Fruit fly (Drosophila melanogaster) whole organism, embryonic: ENCODE measurements around the gene CG3902.
A peak's percentile ranks its signal among the peaks of the same experiment; 100 is the strongest.

Experiments used
- Ada2b ChIP-seq: fragments of 200-800 bp; sonication (Bioruptor generic); IDR thresholded peaks from 2 replicates; pipeline ENCODE4 v1.3.6; 2022; ENCODE audit warnings: missing biosample characterization, missing genetic modification characterization
- Bgb ChIP-seq: fragments of 200-800 bp; sonication (Bioruptor generic); IDR thresholded peaks from 2 replicates; pipeline ENCODE4 v1.3.6; 2022; ENCODE audit warnings: missing biosample characterization, missing genetic modification characterization; ENCODE audit not compliant: partially characterized antibody
- CG10147 ChIP-seq: fragments of 200-800 bp; sonication (Bioruptor generic); optimal IDR thresholded peaks from 2 replicates; lab custom pipeline; 2019; ENCODE audit warnings: missing biosample characterization, mild to moderate bottlenecking, missing genetic modification characterization, moderate library complexity
- CG10209 ChIP-seq: fragments of 200-800 bp; sonication (Bioruptor generic); optimal IDR thresholded peaks from 3 replicates; lab custom pipeline; 2017; ENCODE audit warnings: missing biosample characterization, mild to moderate bottlenecking, missing genetic modification characterization, missing genetic modification reagents
- CG10431 ChIP-seq: fragments of 200-800 bp; sonication (Bioruptor generic); optimal IDR thresholded peaks from 3 replicates; lab custom pipeline; 2018; ENCODE audit warnings: missing biosample characterization, mild to moderate bottlenecking, missing genetic modification characterization
- CG11247 ChIP-seq: fragments of 200-800 bp; sonication (Bioruptor generic); IDR thresholded peaks from 2 replicates; pipeline ENCODE4 v1.3.6; 2022; ENCODE audit warnings: missing biosample characterization, missing genetic modification characterization
- CG12391 ChIP-seq: fragments of 200-800 bp; sonication (Bioruptor generic); optimal IDR thresholded peaks from 3 replicates; lab custom pipeline; 2018; ENCODE audit warnings: missing biosample characterization, mild to moderate bottlenecking, missing genetic modification characterization, moderate library complexity
- CG12659 ChIP-seq: fragments of 200-800 bp; sonication (Bioruptor generic); optimal IDR thresholded peaks from 3 replicates; lab custom pipeline; 2017; ENCODE audit warnings: mild to moderate bottlenecking, missing biosample characterization, missing genetic modification reagents, missing genetic modification characterization
- CG1602 ChIP-seq: fragments of 200-800 bp; sonication (Bioruptor generic); optimal IDR thresholded peaks from 3 replicates; lab custom pipeline; 2016; ENCODE audit warnings: missing biosample characterization, missing genetic modification characterization
- CG1647 ChIP-seq: fragments of 200-800 bp; sonication (Bioruptor generic); optimal IDR thresholded peaks from 3 replicates; lab custom pipeline; 2016; ENCODE audit warnings: missing biosample characterization, missing genetic modification characterization
- CG17328 ChIP-seq: fragments of 200-800 bp; sonication (Bioruptor generic); IDR thresholded peaks from 2 replicates; pipeline ENCODE4 v1.3.6; 2022; ENCODE audit warnings: missing biosample characterization, missing genetic modification characterization
- CG17612 ChIP-seq: fragments of 200-800 bp; sonication (Bioruptor generic); IDR thresholded peaks from 2 replicates; pipeline ENCODE4 v1.3.6; 2022; ENCODE audit warnings: missing biosample characterization, missing genetic modification characterization
- CG17912 ChIP-seq: fragments of 200-800 bp; sonication (Bioruptor generic); optimal IDR thresholded peaks from 2 replicates; lab custom pipeline; 2018; ENCODE audit warnings: missing biosample characterization, mild to moderate bottlenecking, missing genetic modification characterization
- CG2199 ChIP-seq: fragments of 200-800 bp; sonication (Bioruptor generic); IDR thresholded peaks from 3 replicates; pipeline ENCODE4 v1.3.6; 2022; ENCODE audit warnings: missing biosample characterization, missing genetic modification characterization
- CG2202 ChIP-seq: fragments of 200-800 bp; sonication (Bioruptor generic); optimal IDR thresholded peaks from 2 replicates; lab custom pipeline; 2018; ENCODE audit warnings: missing biosample characterization, mild to moderate bottlenecking, missing genetic modification characterization
- CG3838 ChIP-seq: fragments of 200-800 bp; sonication (Bioruptor generic); optimal IDR thresholded peaks from 3 replicates; lab custom pipeline; 2016; ENCODE audit warnings: missing biosample characterization, missing genetic modification characterization
- CG4617 ChIP-seq: fragments of 200-800 bp; sonication (Bioruptor generic); optimal IDR thresholded peaks from 3 replicates; lab custom pipeline; 2016; ENCODE audit warnings: missing biosample characterization, missing genetic modification characterization, borderline replicate concordance
- CG5245 ChIP-seq: fragments of 200-800 bp; sonication (Bioruptor generic); optimal IDR thresholded peaks from 3 replicates; lab custom pipeline; 2016; ENCODE audit warnings: missing biosample characterization, missing genetic modification characterization
- CG6654 ChIP-seq: fragments of 200-800 bp; sonication (Bioruptor generic); optimal IDR thresholded peaks from 2 replicates; lab custom pipeline; 2017; ENCODE audit warnings: missing biosample characterization, mild to moderate bottlenecking, missing genetic modification characterization
- CG7271 ChIP-seq: fragments of 200-800 bp; sonication (Bioruptor generic); optimal IDR thresholded peaks from 2 replicates; lab custom pipeline; 2018; ENCODE audit warnings: missing biosample characterization, mild to moderate bottlenecking, missing genetic modification characterization, moderate library complexity
- CG7372 ChIP-seq: fragments of 200-800 bp; sonication (Bioruptor generic); IDR thresholded peaks from 2 replicates; pipeline ENCODE4 v1.3.6; 2022; ENCODE audit warnings: missing biosample characterization, missing genetic modification characterization
- CG7786 ChIP-seq: fragments of 200-800 bp; sonication (Bioruptor generic); optimal IDR thresholded peaks from 2 replicates; lab custom pipeline; 2016; ENCODE audit warnings: missing biosample characterization, missing genetic modification characterization
- CG7987 ChIP-seq: fragments of 200-800 bp; sonication (Bioruptor generic); optimal IDR thresholded peaks from 2 replicates; lab custom pipeline; 2018; ENCODE audit warnings: missing biosample characterization, mild to moderate bottlenecking, missing genetic modification characterization, moderate library complexity
- CG8089 ChIP-seq: fragments of 200-800 bp; sonication (Bioruptor generic); optimal IDR thresholded peaks from 3 replicates; lab custom pipeline; 2016; ENCODE audit warnings: missing biosample characterization, missing genetic modification characterization
- CG9817 ChIP-seq: fragments of 200-800 bp; sonication (Bioruptor generic); optimal IDR thresholded peaks from 2 replicates; lab custom pipeline; 2018; ENCODE audit warnings: missing biosample characterization, mild to moderate bottlenecking, missing genetic modification characterization, moderate library complexity
- CrebB ChIP-seq: fragments of 200-800 bp; sonication (Bioruptor generic); optimal IDR thresholded peaks from 3 replicates; lab custom pipeline; 2018; ENCODE audit warnings: missing biosample characterization, mild to moderate bottlenecking, missing genetic modification characterization
- Fer1 ChIP-seq: fragments of 200-800 bp; sonication (Bioruptor generic); optimal IDR thresholded peaks from 2 replicates; lab custom pipeline; 2017; ENCODE audit warnings: missing biosample characterization, mild to moderate bottlenecking, missing genetic modification characterization
- HLH3B ChIP-seq: fragments of 200-800 bp; sonication (Bioruptor generic); IDR thresholded peaks from 2 replicates; pipeline ENCODE4 v1.3.6; 2022; ENCODE audit warnings: missing biosample characterization, missing genetic modification characterization
- Hr3 ChIP-seq: fragments of 200-800 bp; sonication (Bioruptor generic); optimal IDR thresholded peaks from 3 replicates; lab custom pipeline; 2016; ENCODE audit warnings: missing biosample characterization, missing genetic modification characterization
- Med ChIP-seq: fragments of 200-800 bp; sonication (Bioruptor generic); peaks from one replicate; lab custom pipeline; 2016; ENCODE audit warnings: missing biosample characterization, missing genetic modification characterization, mild to moderate bottlenecking, inconsistent platforms, moderate library complexity
- NC2β ChIP-seq: fragments of 200-800 bp; sonication (Bioruptor generic); optimal IDR thresholded peaks from 2 replicates; lab custom pipeline; 2016; ENCODE audit warnings: missing biosample characterization, missing genetic modification characterization
- Oli ChIP-seq: fragments of 200-800 bp; sonication (Bioruptor generic); optimal IDR thresholded peaks from 2 replicates; lab custom pipeline; 2018; ENCODE audit warnings: missing biosample characterization, mild to moderate bottlenecking, missing genetic modification characterization, moderate library complexity
- Sox100B ChIP-seq: fragments of 200-800 bp; sonication (Bioruptor generic); optimal IDR thresholded peaks from 3 replicates; lab custom pipeline; 2018; ENCODE audit warnings: missing biosample characterization, mild to moderate bottlenecking, missing genetic modification characterization
- Tbp ChIP-seq: fragments of >200 bp; optimal IDR thresholded peaks from 2 replicates; lab custom pipeline; 2018; ENCODE audit warnings: missing biosample characterization, missing genetic modification characterization
- YL-1 ChIP-seq: fragments of 200-800 bp; sonication (Bioruptor generic); optimal IDR thresholded peaks from 3 replicates; lab custom pipeline; 2017; ENCODE audit warnings: missing biosample characterization, mild to moderate bottlenecking, missing genetic modification characterization
- ap ChIP-seq: fragments of 200-800 bp; sonication (Bioruptor generic); IDR thresholded peaks from 2 replicates; pipeline ENCODE4 v1.3.6; 2022; ENCODE audit warnings: missing biosample characterization, missing genetic modification characterization
- ara ChIP-seq: fragments of 200-800 bp; sonication (Bioruptor generic); IDR thresholded peaks from 2 replicates; pipeline ENCODE4 v1.3.6; 2022; ENCODE audit warnings: missing biosample characterization, missing genetic modification characterization
- dmrt11E ChIP-seq: fragments of 200-800 bp; sonication (Bioruptor generic); optimal IDR thresholded peaks from 3 replicates; lab custom pipeline; 2018; ENCODE audit warnings: missing biosample characterization, mild to moderate bottlenecking, missing genetic modification characterization, moderate library complexity
- exex ChIP-seq: fragments of 200-800 bp; sonication (Bioruptor generic); optimal IDR thresholded peaks from 4 replicates; lab custom pipeline; 2018; ENCODE audit warnings: missing biosample characterization, mild to moderate bottlenecking, missing genetic modification characterization, moderate library complexity
- fd96Cb ChIP-seq: fragments of 200-800 bp; sonication (Bioruptor generic); optimal IDR thresholded peaks from 2 replicates; lab custom pipeline; 2018; ENCODE audit warnings: missing biosample characterization, mild to moderate bottlenecking, missing genetic modification characterization, moderate library complexity
- gem ChIP-seq: fragments of 200-800 bp; sonication (Bioruptor generic); optimal IDR thresholded peaks from 2 replicates; lab custom pipeline; 2019; ENCODE audit warnings: missing biosample characterization, mild to moderate bottlenecking, missing genetic modification characterization, moderate library complexity
- insv ChIP-seq, 2 experiments: fragments of 200-800 bp; sonication (Bioruptor generic); optimal IDR thresholded peaks; 3 replicates each; lab custom pipeline; 2016 to 2018; ENCODE audit warnings: missing biosample characterization in 2 of 2, missing genetic modification characterization in 2 of 2
- ken ChIP-seq: fragments of 200-800 bp; sonication (Bioruptor generic); IDR thresholded peaks from 3 replicates; pipeline ENCODE4 v1.3.6; 2022; ENCODE audit warnings: missing biosample characterization, missing genetic modification characterization
- kni ChIP-seq: fragments of 200-800 bp; sonication (Bioruptor generic); optimal IDR thresholded peaks from 3 replicates; lab custom pipeline; 2017; ENCODE audit warnings: mild to moderate bottlenecking, missing biosample characterization, missing genetic modification reagents, missing genetic modification characterization
- lbe ChIP-seq: fragments of 200-800 bp; sonication (Bioruptor generic); optimal IDR thresholded peaks from 2 replicates; lab custom pipeline; 2016; ENCODE audit warnings: missing biosample characterization, mild to moderate bottlenecking, missing genetic modification characterization
- otp ChIP-seq: fragments of 200-800 bp; sonication (Bioruptor generic); IDR thresholded peaks from 3 replicates; pipeline ENCODE4, ENCODE4 v1.3.6; 2022; ENCODE audit warnings: missing biosample characterization, missing genetic modification characterization
- phol ChIP-seq: fragments of 200-800 bp; sonication (Bioruptor generic); optimal IDR thresholded peaks from 3 replicates; lab custom pipeline; 2018; ENCODE audit warnings: missing biosample characterization, mild to moderate bottlenecking, missing genetic modification characterization, moderate library complexity
- scrt ChIP-seq: fragments of 200-800 bp; sonication (Bioruptor generic); optimal IDR thresholded peaks from 2 replicates; lab custom pipeline; 2018; ENCODE audit warnings: missing biosample characterization, mild to moderate bottlenecking, missing genetic modification characterization, moderate library complexity
- tin ChIP-seq: fragments of 200-800 bp; sonication (Bioruptor generic); optimal IDR thresholded peaks from 3 replicates; lab custom pipeline; 2016; ENCODE audit warnings: missing biosample characterization, missing genetic modification characterization
- tna ChIP-seq: fragments of 200-800 bp; sonication (Bioruptor generic); IDR thresholded peaks from 2 replicates; pipeline ENCODE4 v1.3.6; 2022; ENCODE audit warnings: missing biosample characterization, missing genetic modification characterization; ENCODE audit not compliant: partially characterized antibody

The CG3902 gene

dm6 chr3L:18898770-18899278 is 731 bp upstream of the CG3902 start, which contains the start of gene RpL26 (continued):
- TF ChIP-seq Bgb (GFP tag; lab: Robert Waterston, UW) (peak; percentile 93), insv (GFP tag; optimal IDR thresholded peaks at IDR 0.05; lab: Kevin White, UChicago) (peak; percentile 94 to 99), CG17612 (GFP tag; lab: Robert Waterston, UW) (no peak), CG17912 (GFP tag; lab: Kevin White, UChicago) (peak; percentile 55), dmrt11E (tag; lab: Kevin White, UChicago) (peak; percentile 73), CG1602 (GFP tag; lab: Kevin White, UChicago) (peak; percentile 78), NC2β (GFP tag; lab: Kevin White, UChicago) (peak; percentile 99), otp (GFP tag; lab: Robert Waterston, UW) (0 out of 3 replicates have a peak, but pooled peaks have one; percentile 63), CG2199 (GFP tag; lab: Robert Waterston, UW) (no peak), Sox100B (no peak), YL-1 (peak; percentile 89), CrebB (tag; lab: Kevin White, UChicago) (peak; percentile 61), CG10431 (peak; percentile 46), CG8089 (GFP tag; lab: Kevin White, UChicago) (peak; percentile 81), lbe (GFP tag; lab: Kevin White, UChicago) (no peak), CG11247 (GFP tag; lab: Robert Waterston, UW) (peak; percentile 67), CG3838 (GFP tag; lab: Kevin White, UChicago) (peak; percentile 45), CG10209 (peak; percentile 70), Med (GFP tag; lab: Kevin White, UChicago) (peak; percentile 95), phol (tag; lab: Kevin White, UChicago) (peak; percentile 80), CG9817 (tag; lab: Kevin White, UChicago) (peak; percentile 85), tin (GFP tag; lab: Kevin White, UChicago) (peak; percentile 61), ken (GFP tag; lab: Robert Waterston, UW) (0 out of 3 replicates have a peak, but pooled peaks have one; percentile 57), Hr3 (GFP tag; lab: Kevin White, UChicago) (peak; percentile 74), gem (peak; percentile 80), CG7372 (GFP tag; lab: Robert Waterston, UW) (peak; percentile 82), CG7987 (GFP tag; lab: Kevin White, UChicago) (peak; percentile 66), exex (tag; lab: Kevin White, UChicago) (peak; percentile 45), CG5245 (peak; percentile 11), ara (GFP tag; lab: Robert Waterston, UW) (no peak), fd96Cb (tag; lab: Kevin White, UChicago) (peak; percentile 42), CG7271 (peak; percentile 15), Fer1 (GFP tag; lab: Kevin White, UChicago) (peak; percentile 73), Oli (tag; lab: Kevin White, UChicago) (peak; percentile 51), CG4617 (GFP tag; lab: Kevin White, UChicago) (peak; percentile 55), kni (GFP tag; lab: Kevin White, UChicago) (no peak), CG7786 (GFP tag; lab: Kevin White, UChicago) (peak; percentile 83), CG17328 (GFP tag; lab: Robert Waterston, UW) (peak; percentile 53; the same call in 1 of the 2 replicates), CG1647 (GFP tag; lab: Kevin White, UChicago) (peak; percentile 44), HLH3B (GFP tag; lab: Robert Waterston, UW) (0 out of 2 replicates have a peak, but pooled peaks have one; percentile 36), ap (GFP tag; lab: Robert Waterston, UW) (no peak; the same call in 1 of the 2 replicates), tna (GFP tag; lab: Robert Waterston, UW) (peak; percentile 85), Tbp (no peak), CG6654 (no peak), Ada2b (0 out of 2 replicates have a peak, but pooled peaks have one; percentile 19), CG10147 (GFP tag; lab: Kevin White, UChicago) (peak; percentile 61), CG12659 (GFP tag; lab: Kevin White, UChicago) (peak; percentile 89), CG2202 (tag; lab: Kevin White, UChicago) (peak; percentile 56), scrt (GFP tag; lab: Kevin White, UChicago) (no peak), CG12391 (tag; lab: Kevin White, UChicago) (peak; percentile 83)
